Fruit fly (Drosophila melanogaster): Measurements from ENCODE around the gene CG12081.

dm6 chrX:8591685-8592127 lies 3.1 kb downstream of the CG12081 start, which contains the start of the genes CG12659 and Crag:
- TF ChIP-seq kay (GFP tag; ENCODE audit: borderline replicate concordance) (no peak), ovo (GFP tag; optimal IDR thresholded peaks at IDR 0.05) (peak; percentile 20), toe (GFP tag; optimal IDR thresholded peaks at IDR 0.05) (peak; percentile 60), pad (GFP tag; optimal IDR thresholded peaks at IDR 0.05) (no peak), CG5204 (GFP tag; optimal IDR thresholded peaks at IDR 0.05) (peak; percentile 54), Crg-1 (GFP tag; optimal IDR thresholded peaks at IDR 0.05) (peak; percentile 19), CG12768 (GFP tag; optimal IDR thresholded peaks at IDR 0.05) (no peak), Mnt (GFP tag; optimal IDR thresholded peaks at IDR 0.05) (peak; percentile 46), CG7101 (tag; optimal IDR thresholded peaks at IDR 0.05) (no peak)
